Fruit fly (Drosophila melanogaster) whole organism: Measurements from ENCODE around the gene CG13893.

Experiments used
- pan ChIP-seq: fragments of >200 bp; optimal IDR thresholded peaks from 2 replicates; lab custom pipeline; 2017
- usp ChIP-seq: fragments of >200 bp; optimal IDR thresholded peaks from 2 replicates; lab custom pipeline; 2017; ENCODE audit warnings: missing biosample characterization, missing genetic modification characterization, mixed read lengths

DNA sequence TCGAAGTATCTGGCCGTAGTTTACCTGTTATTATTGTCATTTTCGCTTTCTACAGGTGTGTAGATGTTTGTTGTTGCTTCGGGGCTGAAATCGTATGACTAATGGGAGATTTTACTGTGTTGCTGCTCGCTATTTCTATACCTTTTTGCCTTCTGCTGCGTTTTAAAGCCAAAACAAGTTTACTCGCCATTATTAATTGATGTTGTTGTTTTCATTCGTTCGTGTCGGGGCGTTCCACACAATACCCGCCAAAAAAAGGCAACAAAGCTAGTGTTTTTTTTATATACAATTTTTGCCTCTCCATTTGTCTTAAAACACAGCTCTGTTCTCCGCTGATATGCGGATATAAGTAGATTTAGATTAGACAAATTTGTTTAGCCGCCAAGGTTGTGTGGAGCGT, 48.5 kb downstream of the CG13893 start:
- TF ChIP-seq usp (GFP tag; lab: Kevin White, UChicago) (no peak), pan (no peak)
